Fruit fly (Drosophila melanogaster): Measurements from ENCODE around the gene CG8010.

CG8010 gene

dm6 chrX:19243379-19243834, 25.3 kb downstream of the CG8010 start, which contains the start of gene CG7889 (continued):
- TF ChIP-seq Gug (GFP tag; IDR thresholded peaks at IDR 0.05): no peak
- TF ChIP-seq bab2 (GFP tag; optimal IDR thresholded peaks at IDR 0.05): peak; percentile 20
- TF ChIP-seq Eip74EF (GFP tag; optimal IDR thresholded peaks at IDR 0.05): no peak
- TF ChIP-seq CG6654 (GFP tag; optimal IDR thresholded peaks at IDR 0.05): no peak
- TF ChIP-seq Xrp1 (GFP tag; IDR thresholded peaks at IDR 0.05): peak; percentile 26; the same call in 1 of the 2 replicates
- no peak for TF ChIP-seq ssp (GFP tag; IDR thresholded peaks at IDR 0.05)
- no peak for TF ChIP-seq CG6689 (GFP tag; IDR thresholded peaks at IDR 0.05)
- peak; percentile 45 for TF ChIP-seq pzg (GFP tag; optimal IDR thresholded peaks at IDR 0.05)
- TF ChIP-seq CG4730 (GFP tag; IDR thresholded peaks at IDR 0.05): no peak
- no peak for TF ChIP-seq h (optimal IDR thresholded peaks at IDR 0.05)
- TF ChIP-seq CG14014 (GFP tag; IDR thresholded peaks at IDR 0.05): peak; percentile 26; the same call in 1 of the 2 replicates
- TF ChIP-seq CG10147 (GFP tag; optimal IDR thresholded peaks at IDR 0.05): peak; percentile 18
- TF ChIP-seq scrt (GFP tag; optimal IDR thresholded peaks at IDR 0.05): peak; percentile 43
- no peak for TF ChIP-seq CG4404 (GFP tag; IDR thresholded peaks at IDR 0.05)
- 0 out of 2 replicates have a peak, but pooled peaks have one; percentile 34 for TF ChIP-seq Ptx1 (GFP tag; IDR thresholded peaks at IDR 0.05)
- TF ChIP-seq nmo (GFP tag; optimal IDR thresholded peaks at IDR 0.05): peak; percentile 45
- TF ChIP-seq CG7928 (GFP tag; optimal IDR thresholded peaks at IDR 0.05): no peak
- TF ChIP-seq CG13894 (tag; optimal IDR thresholded peaks at IDR 0.05): no peak
- no peak for TF ChIP-seq Atf3 (GFP tag; optimal IDR thresholded peaks at IDR 0.05)
- TF ChIP-seq twi (tag; optimal IDR thresholded peaks at IDR 0.05): no peak
- no peak for TF ChIP-seq CG32532 (GFP tag; IDR thresholded peaks at IDR 0.05)
- TF ChIP-seq eve (GFP tag; optimal IDR thresholded peaks at IDR 0.05): no peak
- TF ChIP-seq CG1233 (GFP tag; optimal IDR thresholded peaks at IDR 0.05): peak; percentile 22
- TF ChIP-seq CG31441 (GFP tag; IDR thresholded peaks at IDR 0.05): peak; percentile 42; the same call in 1 of the 2 replicates
- no peak for TF ChIP-seq C15 (GFP tag; IDR thresholded peaks at IDR 0.05)
- peak; percentile 42; the same call in 1 of the 2 replicates for TF ChIP-seq Rfx (GFP tag; IDR thresholded peaks at IDR 0.05)
- TF ChIP-seq CG2120 (GFP tag; optimal IDR thresholded peaks at IDR 0.05): peak; percentile 27
- no peak for TF ChIP-seq fd64A (GFP tag; optimal IDR thresholded peaks at IDR 0.05)
- peak; percentile 18; the same call in 1 of the 2 replicates for TF ChIP-seq Taf1 (GFP tag; IDR thresholded peaks at IDR 0.05)
- peak; percentile 64 for TF ChIP-seq gfzf (GFP tag; optimal IDR thresholded peaks at IDR 0.05)
- TF ChIP-seq CG10979 (tag; optimal IDR thresholded peaks at IDR 0.05): peak; percentile 10
- TF ChIP-seq org-1 (GFP tag; optimal IDR thresholded peaks at IDR 0.05): no peak
- TF ChIP-seq lab (GFP tag; optimal IDR thresholded peaks at IDR 0.05): peak; percentile 3
- TF ChIP-seq CG30403 (GFP tag; optimal IDR thresholded peaks at IDR 0.05): peak; percentile 6
- TF ChIP-seq Spps (tag; optimal IDR thresholded peaks at IDR 0.05): no peak
- no peak for TF ChIP-seq CG1792 (GFP tag; optimal IDR thresholded peaks at IDR 0.05)
- TF ChIP-seq ham (GFP tag; IDR thresholded peaks at IDR 0.05): no peak
- TF ChIP-seq CG15514 (GFP tag; optimal IDR thresholded peaks at IDR 0.05): peak; percentile 15
- TF ChIP-seq CG3281 (GFP tag; optimal IDR thresholded peaks at IDR 0.05): peak; percentile 26
- TF ChIP-seq CG12744 (GFP tag; optimal IDR thresholded peaks at IDR 0.05): no peak
- TF ChIP-seq vnd (GFP tag; IDR thresholded peaks at IDR 0.05; ENCODE audit: partially characterized antibody): no peak
- TF ChIP-seq sug (tag; optimal IDR thresholded peaks at IDR 0.05): no peak
- peak; percentile 28; the same call in 1 of the 2 replicates for TF ChIP-seq CG9932 (GFP tag; IDR thresholded peaks at IDR 0.05)
- no peak for TF ChIP-seq dmrt99B (tag; optimal IDR thresholded peaks at IDR 0.05)
- TF ChIP-seq CG17612 (GFP tag; IDR thresholded peaks at IDR 0.05): no peak
- no peak for TF ChIP-seq CG10565 (GFP tag; optimal IDR thresholded peaks at IDR 0.05)
- no peak for TF ChIP-seq CG14860 (GFP tag; IDR thresholded peaks at IDR 0.05; ENCODE audit: partially characterized antibody)
- TF ChIP-seq Awh (GFP tag; IDR thresholded peaks at IDR 0.05): no peak
- TF ChIP-seq Doc2 (GFP tag; IDR thresholded peaks at IDR 0.05): no peak
- peak; percentile 64 for TF ChIP-seq CG1603 (tag; optimal IDR thresholded peaks at IDR 0.05)
- TF ChIP-seq Dek (tag; optimal IDR thresholded peaks at IDR 0.05): no peak
